Worm (Caenorhabditis elegans) whole organism, late embryonic: ENCODE measurements around the gene F49H6.12.

ENCODE experiments used
- F13H6.1 ChIP-seq: sonication (generic microtip); optimal IDR thresholded peaks from 2 replicates; lab custom pipeline; 2016; ENCODE audit warnings: missing genetic modification characterization, missing compliant biosample characterization
- K02D7.2 ChIP-seq: sonication (generic microtip); optimal IDR thresholded peaks from 2 replicates; lab custom pipeline; 2017; ENCODE audit warnings: mild to moderate bottlenecking, missing genetic modification characterization, missing compliant biosample characterization
- K09A11.1 ChIP-seq: sonication (generic microtip); optimal IDR thresholded peaks from 2 replicates; lab custom pipeline; 2017; ENCODE audit warnings: antibody characterized with exemption, mild to moderate bottlenecking, missing genetic modification characterization, missing compliant biosample characterization; ENCODE audit not compliant: insufficient read depth
- T23F11.4 ChIP-seq: fragments of 200-800 bp; sonication (Bioruptor generic); optimal IDR thresholded peaks from 2 replicates; lab custom pipeline; 2018; ENCODE audit warnings: mild to moderate bottlenecking, missing genetic modification characterization, missing compliant biosample characterization
- Y22D7AL.16 ChIP-seq: sonication (generic microtip); optimal IDR thresholded peaks from 2 replicates; lab custom pipeline; 2016; ENCODE audit warnings: missing genetic modification characterization, missing compliant biosample characterization
- ahr-1 ChIP-seq: sonication (generic microtip); optimal IDR thresholded peaks from 2 replicates; lab custom pipeline; 2016; ENCODE audit warnings: missing genetic modification characterization, missing compliant biosample characterization
- ama-1 ChIP-seq: fragments of 150-350 bp; optimal IDR thresholded peaks from 2 replicates; lab custom pipeline; 2014
- ceh-14 ChIP-seq: sonication (generic microtip); optimal IDR thresholded peaks from 2 replicates; lab custom pipeline; 2016; ENCODE audit warnings: missing genotype, missing genetic modification characterization, missing compliant biosample characterization
- ceh-18 ChIP-seq: sonication (generic microtip); optimal IDR thresholded peaks from 2 replicates; lab custom pipeline; 2016; ENCODE audit warnings: missing genetic modification characterization, missing compliant biosample characterization
- ceh-2 ChIP-seq: sonication (generic microtip); optimal IDR thresholded peaks from 2 replicates; lab custom pipeline; 2016; ENCODE audit warnings: missing genotype, missing genetic modification characterization, missing compliant biosample characterization
- ceh-22 ChIP-seq: sonication (generic microtip); optimal IDR thresholded peaks from 2 replicates; lab custom pipeline; 2017; ENCODE audit warnings: missing biosample characterization, missing genetic modification characterization
- ceh-24 ChIP-seq: sonication (generic microtip); optimal IDR thresholded peaks from 2 replicates; lab custom pipeline; 2016; ENCODE audit warnings: mild to moderate bottlenecking, missing genetic modification characterization, missing compliant biosample characterization
- ceh-30 ChIP-seq: fragments of 150-350 bp; optimal IDR thresholded peaks from 2 replicates; lab custom pipeline; 2014; ENCODE audit warnings: missing biosample characterization, missing genetic modification characterization
- ceh-31 ChIP-seq: sonication (generic microtip); optimal IDR thresholded peaks from 2 replicates; lab custom pipeline; 2016; ENCODE audit warnings: missing genetic modification characterization, missing compliant biosample characterization
- ceh-34 ChIP-seq: sonication (generic microtip); optimal IDR thresholded peaks from 2 replicates; lab custom pipeline; 2016; ENCODE audit warnings: mild to moderate bottlenecking, missing genetic modification characterization, missing compliant biosample characterization
- ceh-6 ChIP-seq: fragments of 200-800 bp; sonication (Bioruptor generic); optimal IDR thresholded peaks from 2 replicates; lab custom pipeline; 2018; ENCODE audit warnings: mild to moderate bottlenecking, missing genetic modification characterization, missing compliant biosample characterization
- che-1 ChIP-seq: sonication (generic microtip); optimal IDR thresholded peaks from 2 replicates; lab custom pipeline; 2016; ENCODE audit warnings: mild to moderate bottlenecking, missing genetic modification characterization, missing compliant biosample characterization
- dmd-4 ChIP-seq: sonication (generic microtip); optimal IDR thresholded peaks from 2 replicates; lab custom pipeline; 2016; ENCODE audit warnings: borderline replicate concordance, missing genetic modification characterization, missing compliant biosample characterization
- ets-4 ChIP-seq: sonication (generic microtip); optimal IDR thresholded peaks from 2 replicates; lab custom pipeline; 2016; ENCODE audit warnings: missing genetic modification characterization, missing compliant biosample characterization
- fkh-10 ChIP-seq: fragments of 150-350 bp; optimal IDR thresholded peaks from 2 replicates; lab custom pipeline; 2014; ENCODE audit warnings: missing biosample characterization, missing genetic modification reagents, missing genetic modification characterization
- hlh-13 ChIP-seq: fragments of 200-800 bp; sonication (Bioruptor generic); optimal IDR thresholded peaks from 2 replicates; lab custom pipeline; 2018; ENCODE audit warnings: mild to moderate bottlenecking, missing genetic modification characterization, missing compliant biosample characterization
- hlh-15 ChIP-seq: sonication (generic microtip); optimal IDR thresholded peaks from 2 replicates; lab custom pipeline; 2016; ENCODE audit warnings: missing genetic modification characterization, missing compliant biosample characterization
- hlh-30 ChIP-seq: sonication (generic microtip); optimal IDR thresholded peaks from 2 replicates; lab custom pipeline; 2017; ENCODE audit warnings: antibody characterized with exemption, missing genetic modification characterization, missing compliant biosample characterization; ENCODE audit not compliant: insufficient read depth
- hlh-8 ChIP-seq: sonication (generic microtip); optimal IDR thresholded peaks from 2 replicates; lab custom pipeline; 2016; ENCODE audit warnings: missing genotype, missing genetic modification characterization, missing compliant biosample characterization
- lim-6 ChIP-seq: sonication (generic microtip); optimal IDR thresholded peaks from 2 replicates; lab custom pipeline; 2016; ENCODE audit warnings: missing genetic modification characterization, missing compliant biosample characterization
- madf-2 ChIP-seq: sonication (generic microtip); optimal IDR thresholded peaks from 2 replicates; lab custom pipeline; 2017; ENCODE audit warnings: missing genetic modification characterization, missing compliant biosample characterization
- mec-3 ChIP-seq: sonication (generic microtip); optimal IDR thresholded peaks from 2 replicates; lab custom pipeline; 2016; ENCODE audit warnings: borderline replicate concordance, missing genetic modification characterization, missing compliant biosample characterization
- nfya-1 ChIP-seq: sonication (generic microtip); optimal IDR thresholded peaks from 2 replicates; lab custom pipeline; 2017; ENCODE audit warnings: missing genetic modification characterization, mild to moderate bottlenecking, missing compliant biosample characterization, antibody characterized with exemption, moderate library complexity
- nhr-11 ChIP-seq: fragments of 150-350 bp; optimal IDR thresholded peaks from 2 replicates; lab custom pipeline; 2014; ENCODE audit warnings: missing biosample characterization, missing genetic modification characterization
- pag-3 ChIP-seq: sonication (generic microtip); optimal IDR thresholded peaks from 2 replicates; lab custom pipeline; 2016; ENCODE audit warnings: missing compliant biosample characterization, missing genetic modification characterization, borderline replicate concordance
- pat-9 ChIP-seq: fragments of 200-800 bp; sonication (Bioruptor generic); optimal IDR thresholded peaks from 2 replicates; lab custom pipeline; 2018; ENCODE audit warnings: mild to moderate bottlenecking, missing genetic modification characterization, moderate library complexity, missing compliant biosample characterization
- pax-1 ChIP-seq: fragments of 150-350 bp; optimal IDR thresholded peaks from 2 replicates; lab custom pipeline; 2014; ENCODE audit warnings: missing biosample characterization, missing genetic modification characterization
- pha-4 ChIP-seq: fragments of 150-350 bp; optimal IDR thresholded peaks from 2 replicates; lab custom pipeline; 2018; ENCODE audit warnings: missing biosample characterization, missing genetic modification reagents, missing genetic modification characterization
- pqm-1 ChIP-seq: sonication (generic microtip); optimal IDR thresholded peaks from 2 replicates; lab custom pipeline; 2016; ENCODE audit warnings: missing genetic modification characterization, missing compliant biosample characterization
- sox-4 ChIP-seq: sonication (generic microtip); optimal IDR thresholded peaks from 2 replicates; lab custom pipeline; 2017; ENCODE audit warnings: mild to moderate bottlenecking, missing genetic modification characterization, inconsistent platforms, missing compliant biosample characterization
- syd-9 ChIP-seq: sonication (generic microtip); optimal IDR thresholded peaks from 2 replicates; lab custom pipeline; 2016; ENCODE audit warnings: mild to moderate bottlenecking, missing genetic modification characterization, moderate library complexity, missing compliant biosample characterization
- tbx-2 ChIP-seq: sonication (generic microtip); optimal IDR thresholded peaks from 2 replicates; lab custom pipeline; 2016; ENCODE audit warnings: missing genetic modification characterization, missing compliant biosample characterization
- unc-3 ChIP-seq, 2 experiments: fragments of 200-800 bp in 1 of 2; sonication (Bioruptor generic) in 1 of 2; sonication (generic microtip) in 1 of 2; conservative IDR thresholded peaks in 1 of 2; optimal IDR thresholded peaks in 1 of 2; 2 replicates each; pipeline versions ENCODE4 v1.3.6 to Lab custom; 2016 to 2022; ENCODE audit warnings: missing compliant biosample characterization in 2 of 2, missing genetic modification characterization in 2 of 2, missing genetic modification reagents in 1 of 2
- unc-42 ChIP-seq: sonication (generic microtip); optimal IDR thresholded peaks from 2 replicates; lab custom pipeline; 2016; ENCODE audit warnings: missing genotype, missing genetic modification characterization, missing compliant biosample characterization
- unc-86 ChIP-seq: sonication (generic microtip); optimal IDR thresholded peaks from 2 replicates; lab custom pipeline; 2016; ENCODE audit warnings: missing genetic modification characterization, missing compliant biosample characterization

Gene F49H6.12

ce11 chrV:17021361-17021760, at the start of gene F49H6.12:
F49H6.12 (minus strand) TSS chrV:17021461.
- TF ChIP-seq pag-3 (tag; lab: Kevin White, UChicago) (no peak), syd-9 (tag; lab: Kevin White, UChicago) (no peak), ceh-22 (no peak), unc-3 (GFP tag; conservative IDR thresholded peaks at IDR 0.05; lab: Robert Waterston, UW) (no peak), unc-3 (tag; optimal IDR thresholded peaks at IDR 0.05; lab: Kevin White, UChicago) (no peak), K09A11.1 (tag; lab: Kevin White, UChicago) (no peak), pax-1 (no peak), ceh-2 (tag; lab: Kevin White, UChicago) (no peak), ceh-30 (tag; lab: Kevin White, UChicago) (no peak), Y22D7AL.16 (no peak), sox-4 (tag; lab: Kevin White, UChicago) (no peak), dmd-4 (tag; lab: Kevin White, UChicago) (no peak), unc-86 (tag; lab: Kevin White, UChicago) (no peak), ceh-31 (no peak), che-1 (no peak), pha-4 (no peak), hlh-15 (tag; lab: Kevin White, UChicago) (no peak), nfya-1 (no peak), T23F11.4 (GFP tag; lab: Kevin White, UChicago) (no peak), ceh-18 (tag; lab: Kevin White, UChicago) (no peak)

- no peak for TF ChIP-seq nfya-1
- TF ChIP-seq mec-3 (tag; lab: Kevin White, UChicago): no peak
- TF ChIP-seq F13H6.1: no peak
- no peak for TF ChIP-seq pqm-1 (tag; lab: Kevin White, UChicago)
- TF ChIP-seq ceh-34 (tag; lab: Kevin White, UChicago): no peak
- TF ChIP-seq pag-3 (tag; lab: Kevin White, UChicago): no peak
- no peak for TF ChIP-seq pat-9
- TF ChIP-seq ceh-30 (tag; lab: Kevin White, UChicago): no peak
- TF ChIP-seq nhr-11 (tag; lab: Kevin White, UChicago): no peak
These were observed 47.6 kb upstream of the F49H6.12 start, which contains the start of gene T05E12.8 for ce11 chrV:17068839-17069238. T05E12.8 (plus strand) TSS chrV:17069139.

- TF ChIP-seq ceh-31 (no peak), ceh-24 (tag; lab: Kevin White, UChicago) (no peak), pqm-1 (tag; lab: Kevin White, UChicago) (no peak), tbx-2 (tag; lab: Kevin White, UChicago) (no peak), ama-1 (lab: Kevin White, UChicago) (no peak), pag-3 (tag; lab: Kevin White, UChicago) (no peak), lim-6 (tag; lab: Kevin White, UChicago) (no peak), ceh-34 (tag; lab: Kevin White, UChicago) (no peak)
These were observed 45.4 kb upstream of the F49H6.12 start for ce11 chrV:17066634-17067033.

- TF ChIP-seq ceh-6 (GFP tag; lab: Kevin White, UChicago): no peak
- no peak for TF ChIP-seq ceh-2 (tag; lab: Kevin White, UChicago)
- no peak for TF ChIP-seq hlh-30
These were observed 43.4 kb upstream of the F49H6.12 start, which contains the start of gene srh-255 for ce11 chrV:17064676-17065075. srh-255 (plus strand) TSS chrV:17064976.

- TF ChIP-seq K02D7.2 (no peak), unc-3 (GFP tag; conservative IDR thresholded peaks at IDR 0.05; lab: Robert Waterston, UW) (no peak), unc-3 (tag; optimal IDR thresholded peaks at IDR 0.05; lab: Kevin White, UChicago) (no peak), unc-42 (no peak), K09A11.1 (tag; lab: Kevin White, UChicago) (no peak), ets-4 (no peak), hlh-13 (GFP tag; lab: Kevin White, UChicago) (no peak), sox-4 (tag; lab: Kevin White, UChicago) (no peak), F13H6.1 (no peak), ahr-1 (tag; lab: Kevin White, UChicago) (no peak), pat-9 (no peak), ceh-14 (tag; lab: Kevin White, UChicago) (no peak), madf-2 (no peak), unc-86 (tag; lab: Kevin White, UChicago) (no peak), fkh-10 (GFP tag; lab: Kevin White, UChicago) (no peak), hlh-8 (no peak)
These were observed 40.3 kb upstream of the F49H6.12 start, which contains the start of gene F28B1.9 for ce11 chrV:17061585-17061984. F28B1.9 (plus strand) TSS chrV:17061885.
